Worm (Caenorhabditis elegans) whole organism, L1 larva: ENCODE measurements around the gene T01D1.5.

Source experiments
- C16A3.4 ChIP-seq: fragments of 150-350 bp; optimal IDR thresholded peaks from 2 replicates; lab custom pipeline; 2014; ENCODE audit warnings: missing biosample characterization, missing genetic modification characterization
- C34B4.2 ChIP-seq: sonication (generic microtip); optimal IDR thresholded peaks from 2 replicates; lab custom pipeline; 2017; ENCODE audit warnings: mild to moderate bottlenecking, missing genetic modification characterization, missing compliant biosample characterization
- Y116A8C.19 ChIP-seq: sonication (generic microtip); optimal IDR thresholded peaks from 2 replicates; lab custom pipeline; 2016; ENCODE audit warnings: missing compliant biosample characterization, missing genetic modification characterization, borderline replicate concordance
- aha-1 ChIP-seq: fragments of 150-350 bp; optimal IDR thresholded peaks from 2 replicates; lab custom pipeline; 2014; ENCODE audit warnings: missing biosample characterization, missing genetic modification characterization
- blmp-1 ChIP-seq: fragments of 150-350 bp; optimal IDR thresholded peaks from 2 replicates; lab custom pipeline; 2014; ENCODE audit warnings: missing biosample characterization, missing genetic modification characterization
- ceh-82 ChIP-seq, 3 experiments: fragments of 150-350 bp in 1 of 3; sonication (generic microtip) in 2 of 3; optimal IDR thresholded peaks; 2 replicates each; lab custom pipeline; 2014 to 2017; ENCODE audit warnings: missing biosample characterization in 3 of 3, missing genetic modification characterization in 3 of 3
- ces-1 ChIP-seq: fragments of 150-350 bp; optimal IDR thresholded peaks from 2 replicates; lab custom pipeline; 2014; ENCODE audit warnings: missing biosample characterization, missing genetic modification reagents, missing genetic modification characterization
- dpl-1 ChIP-seq, 3 experiments: fragments of 150-350 bp in 2 of 3; sonication (generic microtip) in 1 of 3; optimal IDR thresholded peaks; 2 replicates each; lab custom pipeline; 2014 to 2017; ENCODE audit warnings: missing biosample characterization in 3 of 3, missing genetic modification characterization in 3 of 3, missing genetic modification reagents in 3 of 3
- efl-1 ChIP-seq, 4 experiments: fragments of 150-350 bp; optimal IDR thresholded peaks in 3 of 4; peaks in 1 of 4; 1 replicate in 1 of 4; 2 replicates in 3 of 4; lab custom pipeline; 2014; ENCODE audit warnings: missing biosample characterization in 2 of 4, missing genetic modification characterization in 2 of 4, missing genetic modification reagents in 2 of 4
- egl-13 ChIP-seq: sonication (generic microtip); optimal IDR thresholded peaks from 2 replicates; lab custom pipeline; 2016; ENCODE audit warnings: missing genotype, missing genetic modification reagents, missing genetic modification characterization, missing compliant biosample characterization
- egl-27 ChIP-seq, 2 experiments: fragments of 150-350 bp in 1 of 2; sonication (generic microtip); optimal IDR thresholded peaks; 3 replicates each; lab custom pipeline; 2017 to 2018; ENCODE audit warnings: missing biosample characterization in 2 of 2, missing genetic modification characterization in 2 of 2, missing genetic modification reagents in 2 of 2
- elt-2 ChIP-seq: sonication (generic microtip); optimal IDR thresholded peaks from 2 replicates; lab custom pipeline; 2016; ENCODE audit warnings: missing genetic modification characterization, mild to moderate bottlenecking, inconsistent platforms, missing compliant biosample characterization, missing genetic modification reagents
- elt-3 ChIP-seq, 6 experiments: fragments of 150-350 bp in 1 of 6; sonication (generic microtip); optimal IDR thresholded peaks; 2 replicates each; lab custom pipeline; 2017 to 2018; ENCODE audit warnings: missing biosample characterization in 6 of 6, missing genetic modification characterization in 6 of 6, inconsistent platforms in 1 of 6
- fkh-10 ChIP-seq: sonication (generic microtip); optimal IDR thresholded peaks from 2 replicates; lab custom pipeline; 2017; ENCODE audit warnings: missing biosample characterization, missing genetic modification reagents, missing genetic modification characterization
- fkh-8 ChIP-seq: sonication (generic microtip); optimal IDR thresholded peaks from 2 replicates; lab custom pipeline; 2016; ENCODE audit warnings: mild to moderate bottlenecking, missing genetic modification characterization, missing compliant biosample characterization
- grh-1 ChIP-seq: fragments of 200-800 bp; sonication (Bioruptor generic); IDR thresholded peaks from 2 replicates; pipeline ENCODE4 v1.3.6; 2022; ENCODE audit warnings: missing genetic modification reagents, missing genetic modification characterization, missing compliant biosample characterization
- hpl-2 ChIP-seq: fragments of 150-350 bp; optimal IDR thresholded peaks from 2 replicates; lab custom pipeline; 2014; ENCODE audit warnings: missing biosample characterization, missing genetic modification reagents, missing genetic modification characterization
- irx-1 ChIP-seq: sonication (generic microtip); optimal IDR thresholded peaks from 2 replicates; lab custom pipeline; 2016; ENCODE audit warnings: missing genetic modification characterization, missing compliant biosample characterization
- lin-13 ChIP-seq: fragments of 150-350 bp; optimal IDR thresholded peaks from 2 replicates; lab custom pipeline; 2014; ENCODE audit warnings: missing biosample characterization, missing genetic modification reagents, missing genetic modification characterization
- lin-14 ChIP-seq: fragments of 200-800 bp; sonication (Bioruptor generic); optimal IDR thresholded peaks from 2 replicates; lab custom pipeline; 2018; ENCODE audit warnings: mild to moderate bottlenecking, missing genetic modification characterization, moderate library complexity, missing compliant biosample characterization
- lin-15B ChIP-seq: fragments of 150-350 bp; sonication (generic microtip); optimal IDR thresholded peaks from 3 replicates; lab custom pipeline; 2014; ENCODE audit warnings: missing biosample characterization, missing genetic modification characterization
- lin-39 ChIP-seq: fragments of 150-350 bp; optimal IDR thresholded peaks from 2 replicates; lab custom pipeline; 2014; ENCODE audit warnings: missing biosample characterization, missing genetic modification reagents, missing genetic modification characterization
- lsy-2 ChIP-seq, 2 experiments: fragments of 150-350 bp; optimal IDR thresholded peaks; 2 replicates each; lab custom pipeline; 2014; ENCODE audit warnings: missing biosample characterization in 2 of 2, missing genetic modification characterization in 2 of 2
- mab-9 ChIP-seq: fragments of 200-800 bp; sonication (Bioruptor generic); IDR thresholded peaks from 2 replicates; pipeline ENCODE4 v1.3.6; 2022; ENCODE audit warnings: missing genetic modification reagents, missing genetic modification characterization, missing compliant biosample characterization
- mef-2 ChIP-seq: fragments of 150-350 bp; optimal IDR thresholded peaks from 2 replicates; lab custom pipeline; 2014; ENCODE audit warnings: missing biosample characterization, missing genetic modification characterization
- mep-1 ChIP-seq: fragments of 150-350 bp; optimal IDR thresholded peaks from 2 replicates; lab custom pipeline; 2014; ENCODE audit warnings: missing biosample characterization, missing genetic modification characterization
- nhr-11 ChIP-seq: fragments of 150-350 bp; optimal IDR thresholded peaks from 2 replicates; lab custom pipeline; 2014; ENCODE audit warnings: missing biosample characterization, missing genetic modification characterization
- nhr-12 ChIP-seq: sonication (generic microtip); optimal IDR thresholded peaks from 2 replicates; lab custom pipeline; 2017; ENCODE audit warnings: missing biosample characterization, missing genetic modification characterization
- nhr-19 ChIP-seq: fragments of 200-800 bp; sonication (Bioruptor generic); conservative IDR thresholded peaks from 2 replicates; pipeline ENCODE4 v1.3.6; 2022; ENCODE audit warnings: missing genetic modification characterization, missing compliant biosample characterization
- nhr-20 ChIP-seq: sonication (generic microtip); optimal IDR thresholded peaks from 2 replicates; lab custom pipeline; 2016; ENCODE audit warnings: mild to moderate bottlenecking, missing genetic modification characterization, missing compliant biosample characterization
- nhr-47 ChIP-seq: sonication (generic microtip); optimal IDR thresholded peaks from 2 replicates; lab custom pipeline; 2016; ENCODE audit warnings: mild to moderate bottlenecking, missing genetic modification characterization, moderate library complexity, missing compliant biosample characterization
- nhr-71 ChIP-seq: sonication (generic microtip); optimal IDR thresholded peaks from 2 replicates; lab custom pipeline; 2016; ENCODE audit warnings: mild to moderate bottlenecking, missing genetic modification characterization, moderate library complexity, missing compliant biosample characterization
- nhr-76 ChIP-seq: sonication (generic microtip); optimal IDR thresholded peaks from 2 replicates; lab custom pipeline; 2017; ENCODE audit warnings: missing biosample characterization, missing genetic modification characterization
- nhr-85 ChIP-seq: sonication (generic microtip); peaks from one replicate; lab custom pipeline; 2016; ENCODE audit warnings: missing genetic modification characterization, inconsistent platforms, missing compliant biosample characterization
- nhr-90 ChIP-seq: sonication (generic microtip); optimal IDR thresholded peaks from 2 replicates; lab custom pipeline; 2016; ENCODE audit warnings: mild to moderate bottlenecking, missing genetic modification characterization, missing compliant biosample characterization; ENCODE audit not compliant: poor library complexity
- pax-3 ChIP-seq: fragments of 200-800 bp; sonication (Bioruptor generic); optimal IDR thresholded peaks from 2 replicates; lab custom pipeline; 2018; ENCODE audit warnings: mild to moderate bottlenecking, missing genetic modification characterization, moderate library complexity, missing compliant biosample characterization
- pqm-1 ChIP-seq: sonication (generic microtip); optimal IDR thresholded peaks from 3 replicates; lab custom pipeline; 2017; ENCODE audit warnings: missing biosample characterization, missing genetic modification characterization
- snpc-4 ChIP-seq: fragments of 150-350 bp; optimal IDR thresholded peaks from 2 replicates; lab custom pipeline; 2014; ENCODE audit warnings: missing biosample characterization, missing genetic modification characterization
- sup-37 ChIP-seq: fragments of 200-800 bp; sonication (Bioruptor generic); optimal IDR thresholded peaks from 2 replicates; lab custom pipeline; 2018; ENCODE audit warnings: mild to moderate bottlenecking, missing genetic modification characterization, missing compliant biosample characterization
- swsn-7 ChIP-seq: sonication (generic microtip); optimal IDR thresholded peaks from 2 replicates; lab custom pipeline; 2016; ENCODE audit warnings: missing genetic modification characterization, missing compliant biosample characterization
- tbx-2 ChIP-seq: sonication (generic microtip); optimal IDR thresholded peaks from 2 replicates; lab custom pipeline; 2016; ENCODE audit warnings: missing genetic modification characterization, missing compliant biosample characterization
- tlp-1 ChIP-seq: fragments of 150-350 bp; optimal IDR thresholded peaks from 2 replicates; lab custom pipeline; 2014; ENCODE audit warnings: missing biosample characterization, missing genetic modification characterization
- unc-30 ChIP-seq: sonication (generic microtip); optimal IDR thresholded peaks from 2 replicates; lab custom pipeline; 2017; ENCODE audit warnings: missing biosample characterization, missing genetic modification characterization
- unc-62 ChIP-seq: fragments of 150-350 bp; optimal IDR thresholded peaks from 2 replicates; lab custom pipeline; 2014; ENCODE audit warnings: missing biosample characterization, missing genetic modification reagents, missing genetic modification characterization
- unc-86 ChIP-seq: sonication (generic microtip); optimal IDR thresholded peaks from 2 replicates; lab custom pipeline; 2016; ENCODE audit warnings: missing genetic modification characterization, missing compliant biosample characterization
- unc-98 ChIP-seq: fragments of 200-800 bp; sonication (Bioruptor generic); IDR thresholded peaks from 2 replicates; pipeline ENCODE4 v1.3.6; 2022; ENCODE audit warnings: missing genetic modification characterization, missing compliant biosample characterization
- vab-15 ChIP-seq: sonication (generic microtip); optimal IDR thresholded peaks from 2 replicates; lab custom pipeline; 2017; ENCODE audit warnings: missing genotype, mild to moderate bottlenecking, missing genetic modification characterization, missing compliant biosample characterization
- xbp-1 ChIP-seq: sonication (generic microtip); optimal IDR thresholded peaks from 2 replicates; lab custom pipeline; 2016; ENCODE audit warnings: missing genetic modification characterization, missing compliant biosample characterization

T01D1.5 gene

DNA sequence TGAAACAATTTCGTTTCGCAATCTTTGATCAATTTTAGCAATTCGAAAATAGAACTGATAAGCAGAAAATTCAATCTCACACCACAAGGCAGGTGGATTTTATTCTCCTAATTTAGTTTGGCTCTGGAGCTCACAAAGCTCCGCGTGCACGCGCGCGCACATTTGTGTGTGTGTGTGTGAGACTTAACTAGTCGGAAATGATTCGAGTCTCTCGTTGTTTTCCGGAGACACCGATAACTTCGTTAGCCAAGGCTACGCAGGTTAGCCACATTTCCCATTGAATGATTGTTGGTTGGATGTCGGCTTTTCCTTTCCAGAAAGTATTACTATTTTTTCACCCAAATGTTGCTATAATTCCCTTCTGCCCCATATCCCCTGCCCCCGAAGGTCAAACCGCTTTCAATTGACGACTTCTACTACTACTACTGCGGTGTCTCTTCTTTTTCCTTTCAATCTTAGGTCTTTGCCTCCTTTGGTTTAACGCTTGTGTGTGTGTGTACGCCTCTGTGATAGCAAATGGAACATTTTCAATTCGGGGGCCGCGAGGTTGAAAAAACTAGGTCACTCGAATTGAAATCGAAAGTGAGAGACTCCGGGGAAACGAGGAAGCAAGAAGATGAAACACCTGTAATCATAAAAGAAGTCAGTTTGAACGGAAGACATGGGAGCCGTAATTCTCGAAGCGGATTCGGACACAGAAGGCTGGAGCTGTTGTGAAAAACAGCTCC is 30.7 kb downstream of the T01D1.5 start:
- TF ChIP-seq ceh-82 (tag; optimal IDR thresholded peaks at IDR 0.05; lab: Kevin White, UChicago) (no peak), hpl-2 (GFP tag; lab: Kevin White, UChicago) (no peak), grh-1 (no peak), elt-2 (tag; lab: Kevin White, UChicago) (no peak), nhr-85 (peak; percentile 27), swsn-7 (tag; lab: Kevin White, UChicago) (peak; percentile 6), mep-1 (tag; lab: Kevin White, UChicago) (no peak), nhr-19 (GFP tag; lab: Robert Waterston, UW) (no peak), nhr-11 (no peak), elt-3 (tag; optimal IDR thresholded peaks at IDR 0.05; lab: Kevin White, UChicago) (peak in 1 of 6 experiments; percentile 17), mef-2 (tag; lab: Kevin White, UChicago) (no peak), snpc-4 (tag; lab: Kevin White, UChicago) (no peak), tbx-2 (tag; lab: Kevin White, UChicago) (peak; percentile 22), nhr-12 (tag; lab: Kevin White, UChicago) (no peak), efl-1 (optimal IDR thresholded peaks at IDR 0.05; lab: Kevin White, UChicago) (no peak), efl-1 (GFP tag; optimal IDR thresholded peaks at IDR 0.05 in 1 of 2; lab: Kevin White, UChicago) (no peak), tlp-1 (tag; lab: Kevin White, UChicago) (no peak), lin-14 (GFP tag; lab: Kevin White, UChicago) (peak; percentile 61), lin-13 (GFP tag; lab: Kevin White, UChicago) (no peak), blmp-1 (peak; percentile 98), unc-98 (GFP tag; lab: Robert Waterston, UW) (no peak), lin-15B (no peak), pqm-1 (tag; lab: Kevin White, UChicago) (no peak), nhr-47 (tag; lab: Kevin White, UChicago) (peak; percentile 44), fkh-8 (tag; lab: Kevin White, UChicago) (peak; percentile 76), egl-13 (no peak), aha-1 (tag; lab: Kevin White, UChicago) (no peak), irx-1 (no peak), sup-37 (GFP tag; lab: Kevin White, UChicago) (no peak), lin-39 (tag; lab: Kevin White, UChicago) (no peak), mab-9 (GFP tag; lab: Robert Waterston, UW) (no peak), ces-1 (GFP tag; lab: Kevin White, UChicago) (no peak), Y116A8C.19 (tag; lab: Kevin White, UChicago) (no peak), lsy-2 (tag; optimal IDR thresholded peaks at IDR 0.05; lab: Kevin White, UChicago) (no peak), nhr-71 (tag; lab: Kevin White, UChicago) (peak; percentile 58)

DNA sequence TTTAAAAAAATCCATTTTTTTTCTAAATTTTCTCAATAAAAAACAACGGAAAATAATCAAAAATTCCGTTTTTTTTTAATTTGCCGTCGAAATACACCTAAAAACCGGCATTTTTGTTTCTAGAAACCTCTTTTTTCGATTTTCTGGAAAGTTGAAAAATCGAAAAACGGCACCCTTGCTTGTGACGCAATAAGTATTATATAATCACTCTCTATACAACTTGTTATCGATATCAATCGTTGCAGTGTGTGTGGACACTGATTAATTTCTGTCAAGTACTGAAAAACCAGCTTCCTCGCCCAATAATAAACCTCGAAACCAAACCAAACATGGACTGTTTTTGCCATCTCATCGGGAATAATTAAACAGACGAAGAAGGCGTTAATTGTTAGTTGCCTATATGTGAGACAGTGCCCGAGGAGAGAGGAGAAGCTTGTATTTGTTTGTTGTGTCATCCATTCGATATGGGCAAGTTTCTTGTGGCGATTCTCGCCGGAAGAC is 31.8 kb downstream of the T01D1.5 start:
- TF ChIP-seq fkh-10 (no peak), efl-1 (optimal IDR thresholded peaks at IDR 0.05; lab: Kevin White, UChicago) (no peak), efl-1 (GFP tag; optimal IDR thresholded peaks at IDR 0.05 in 1 of 2; lab: Kevin White, UChicago) (peak in 1 of 2 experiments; percentile 78), grh-1 (no peak), unc-98 (GFP tag; lab: Robert Waterston, UW) (no peak), C16A3.4 (tag; lab: Kevin White, UChicago) (no peak), C34B4.2 (tag; lab: Kevin White, UChicago) (no peak)

DNA sequence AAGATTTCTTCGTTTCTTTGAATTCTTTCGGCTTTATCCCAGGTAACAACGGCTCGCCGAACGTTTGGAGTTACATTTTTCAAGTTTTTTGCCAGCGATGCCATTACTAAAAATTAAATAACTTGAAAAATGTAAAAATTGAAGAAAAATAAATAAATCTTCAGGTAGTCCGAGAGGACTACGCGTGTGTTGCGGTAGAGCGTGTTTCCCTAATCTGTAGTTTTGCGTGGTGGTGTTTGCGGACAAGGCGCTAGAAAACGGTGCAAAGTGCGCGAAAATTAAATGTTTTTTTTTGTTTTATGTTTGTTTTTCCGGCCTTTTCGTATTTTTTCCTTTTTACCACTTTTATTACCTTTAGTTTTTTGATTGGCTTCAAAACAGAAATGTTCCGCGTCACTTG is 33.0 kb downstream of the T01D1.5 start, which contains the start of gene mrpl-28:
mrpl-28 (minus strand) TSS at position 106 of the 400 bp plus-strand sequence.
- TF ChIP-seq unc-86 (tag; lab: Kevin White, UChicago) (peak; percentile 96), nhr-76 (tag; lab: Kevin White, UChicago) (peak; percentile 60), vab-15 (no peak), C34B4.2 (tag; lab: Kevin White, UChicago) (peak; percentile 27), fkh-8 (tag; lab: Kevin White, UChicago) (peak; percentile 94), mef-2 (tag; lab: Kevin White, UChicago) (peak; percentile 68), nhr-90 (tag; lab: Kevin White, UChicago) (peak; percentile 98), unc-30 (tag; lab: Kevin White, UChicago) (peak; percentile 71), nhr-71 (tag; lab: Kevin White, UChicago) (peak; percentile 98), xbp-1 (tag; lab: Kevin White, UChicago) (peak; percentile 96), unc-62 (GFP tag; lab: Kevin White, UChicago) (no peak), egl-27 (tag; optimal IDR thresholded peaks at IDR 0.05; lab: Kevin White, UChicago) (peak in 1 of 2 experiments; percentile 40), nhr-20 (tag; lab: Kevin White, UChicago) (peak; percentile 97), sup-37 (GFP tag; lab: Kevin White, UChicago) (peak; percentile 72), nhr-85 (peak; percentile 98), pax-3 (tag; lab: Kevin White, UChicago) (peak; percentile 89), dpl-1 (GFP tag; optimal IDR thresholded peaks at IDR 0.05; lab: Kevin White, UChicago) (peak; percentile 97 to 98 (median 97))
